Fruit fly (Drosophila melanogaster): ENCODE measurements around the gene Yp2.

Gene Yp2

DNA sequence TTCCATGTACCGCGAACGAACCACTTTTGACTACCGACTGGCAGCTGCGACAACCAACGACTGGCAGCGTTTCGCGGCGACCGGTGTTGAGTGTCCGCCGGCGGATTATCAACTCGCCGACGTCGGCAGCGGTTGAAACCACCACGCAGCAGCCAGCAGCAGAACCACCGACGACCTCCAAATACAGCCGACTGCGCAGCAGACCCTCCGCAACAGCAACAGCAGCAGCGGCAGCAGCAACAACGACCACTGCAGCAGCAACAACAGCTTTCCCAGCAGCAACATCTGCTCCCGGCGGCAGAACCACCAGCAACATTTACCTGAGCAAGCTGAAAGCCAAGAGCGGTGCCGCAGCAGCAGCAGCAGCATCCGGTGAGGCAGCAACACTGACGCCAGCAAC is 4.5 kb downstream of the Yp2 start:
- no peak for TF ChIP-seq Rel (GFP tag; optimal IDR thresholded peaks at IDR 0.05)
- no peak for TF ChIP-seq Rel (tag; optimal IDR thresholded peaks at IDR 0.05)
- no peak for TF ChIP-seq fru (GFP tag; optimal IDR thresholded peaks at IDR 0.05)
- TF ChIP-seq usp (GFP tag; optimal IDR thresholded peaks at IDR 0.05) = no peak
- TF ChIP-seq GATAd (GFP tag; optimal IDR thresholded peaks at IDR 0.05) = no peak
- peak; percentile 31 for TF ChIP-seq Dif (GFP tag; optimal IDR thresholded peaks at IDR 0.05; ENCODE audit: partially characterized antibody)
- TF ChIP-seq CG9705 (GFP tag; optimal IDR thresholded peaks at IDR 0.05) = no peak

DNA sequence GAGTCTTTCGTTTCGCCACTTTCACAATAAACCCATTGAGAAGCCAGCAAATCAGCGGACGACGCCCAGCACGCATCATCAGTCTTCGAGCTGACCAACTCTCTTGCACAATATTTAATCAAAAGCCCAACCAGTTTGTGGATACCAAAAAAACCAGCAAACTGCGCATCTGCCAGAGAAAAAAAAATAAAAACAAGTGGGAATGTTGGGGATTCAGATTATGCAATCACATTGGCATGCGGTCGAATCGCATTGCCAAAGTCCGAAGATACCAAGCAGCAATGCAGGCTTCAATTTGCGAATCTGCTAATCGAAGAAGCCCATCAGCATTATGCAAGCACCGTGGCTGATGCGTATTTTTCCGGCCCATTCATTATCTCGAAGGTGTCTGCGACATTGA is 5.7 kb downstream of the Yp2 start:
- no peak for TF ChIP-seq psq (GFP tag; optimal IDR thresholded peaks at IDR 0.05)
- TF ChIP-seq Mio (GFP tag; optimal IDR thresholded peaks at IDR 0.05) = no peak
- TF ChIP-seq h (GFP tag; optimal IDR thresholded peaks at IDR 0.05) = no peak
- no peak for TF ChIP-seq sage (GFP tag; optimal IDR thresholded peaks at IDR 0.05)
- TF ChIP-seq pan (optimal IDR thresholded peaks at IDR 0.05) = no peak
- TF ChIP-seq Rel (GFP tag; optimal IDR thresholded peaks at IDR 0.05) = no peak
- no peak for TF ChIP-seq Rel (tag; optimal IDR thresholded peaks at IDR 0.05)
- no peak for TF ChIP-seq usp (GFP tag; optimal IDR thresholded peaks at IDR 0.05)
- TF ChIP-seq foxo (GFP tag; optimal IDR thresholded peaks at IDR 0.05) = no peak
- no peak for TF ChIP-seq Hr78 (GFP tag; optimal IDR thresholded peaks at IDR 0.05)
- no peak for TF ChIP-seq tai (GFP tag; optimal IDR thresholded peaks at IDR 0.05)
- TF ChIP-seq brk (GFP tag; optimal IDR thresholded peaks at IDR 0.05) = no peak
- no peak for TF ChIP-seq Jra (GFP tag; optimal IDR thresholded peaks at IDR 0.05)
- no peak for TF ChIP-seq Abd-B (GFP tag; optimal IDR thresholded peaks at IDR 0.05)
- TF ChIP-seq HLH106 (tag; optimal IDR thresholded peaks at IDR 0.05) = no peak
- TF ChIP-seq N (GFP tag; optimal IDR thresholded peaks at IDR 0.05) = no peak
- no peak for TF ChIP-seq CG32264 (GFP tag; optimal IDR thresholded peaks at IDR 0.05)
- TF ChIP-seq Sp1 (GFP tag; optimal IDR thresholded peaks at IDR 0.05) = no peak

DNA sequence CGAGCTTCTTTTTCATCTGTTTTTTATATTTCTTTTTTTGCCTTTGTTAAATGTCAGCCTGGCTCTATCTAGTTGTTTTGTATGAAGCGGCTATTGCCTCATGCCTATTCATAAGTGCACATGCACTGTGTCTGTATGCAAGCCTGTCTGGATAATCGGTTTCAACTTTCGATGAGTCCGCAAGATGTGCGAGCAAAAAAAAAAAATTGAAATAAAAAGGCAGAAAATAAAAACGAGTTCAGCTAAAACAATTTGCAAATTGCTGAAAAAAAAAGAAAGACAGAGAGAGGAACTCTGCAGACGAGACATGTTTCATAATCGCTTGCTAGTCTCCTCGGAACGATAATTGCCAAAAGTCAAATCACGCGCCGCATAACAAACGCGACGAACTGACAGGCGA is 6.7 kb downstream of the Yp2 start:
- no peak for TF ChIP-seq Dif (GFP tag; optimal IDR thresholded peaks at IDR 0.05; ENCODE audit: partially characterized antibody)
- TF ChIP-seq woc (GFP tag; optimal IDR thresholded peaks at IDR 0.05) = no peak
- TF ChIP-seq psq (GFP tag; optimal IDR thresholded peaks at IDR 0.05) = no peak
- no peak for TF ChIP-seq HLH106 (tag; optimal IDR thresholded peaks at IDR 0.05)
- no peak for TF ChIP-seq Hnf4 (GFP tag; optimal IDR thresholded peaks at IDR 0.05)
- no peak for TF ChIP-seq dl (GFP tag; optimal IDR thresholded peaks at IDR 0.05; ENCODE audit: insufficient read depth in 1 of 2, partially characterized antibody in 2 of 2)
- TF ChIP-seq tai (GFP tag; optimal IDR thresholded peaks at IDR 0.05) = no peak
- no peak for TF ChIP-seq ey (GFP tag; optimal IDR thresholded peaks at IDR 0.05)
- TF ChIP-seq Abd-B (GFP tag; optimal IDR thresholded peaks at IDR 0.05) = no peak

DNA sequence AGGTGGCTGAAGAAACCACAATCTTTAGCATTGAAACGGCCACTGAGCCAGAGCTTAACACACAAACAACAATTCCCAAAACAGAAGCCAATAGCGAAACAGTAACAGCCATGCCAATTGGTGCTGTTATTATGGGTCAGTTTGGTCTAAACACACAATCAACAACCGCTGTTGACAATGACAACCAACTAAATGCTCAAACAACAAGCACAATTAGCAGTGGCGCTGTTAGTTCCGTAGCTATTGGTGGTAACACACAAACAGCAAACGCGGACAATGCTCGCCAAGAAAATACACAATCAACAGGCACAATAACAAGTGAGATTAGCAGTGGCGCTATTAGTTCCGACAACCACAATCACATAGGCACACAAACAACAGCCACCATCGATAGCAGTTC is 8.6 kb downstream of the Yp2 start:
- TF ChIP-seq dsf (GFP tag; optimal IDR thresholded peaks at IDR 0.05; ENCODE audit: borderline replicate concordance) (no peak), brk (GFP tag; optimal IDR thresholded peaks at IDR 0.05) (no peak)

DNA sequence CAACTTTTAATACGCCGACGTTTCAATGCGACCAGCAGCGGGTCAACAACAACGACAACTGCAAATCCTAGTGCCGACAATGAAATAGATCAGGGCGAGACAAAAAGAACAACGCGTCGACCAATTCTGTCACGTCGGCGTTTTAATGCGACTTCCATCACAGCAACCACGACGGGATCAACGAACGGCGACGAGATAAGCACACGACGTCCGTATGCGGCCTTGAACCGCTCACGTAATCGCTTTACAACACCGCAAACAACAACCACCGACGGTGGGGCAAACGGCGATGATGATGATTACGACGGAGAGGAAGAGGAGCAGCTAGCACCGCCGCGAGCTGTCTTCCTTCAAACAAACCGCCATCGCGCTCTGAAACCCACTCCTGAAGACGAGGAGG is 12.9 kb downstream of the Yp2 start:
- TF ChIP-seq Dif (GFP tag; optimal IDR thresholded peaks at IDR 0.05; ENCODE audit: partially characterized antibody) (no peak), sv (GFP tag; optimal IDR thresholded peaks at IDR 0.05) (no peak), Hr83 (GFP tag; optimal IDR thresholded peaks at IDR 0.05; ENCODE audit: poor library complexity, severe bottlenecking) (no peak), N (GFP tag; optimal IDR thresholded peaks at IDR 0.05) (no peak), lola (GFP tag; optimal IDR thresholded peaks at IDR 0.05) (no peak), CG9705 (GFP tag; optimal IDR thresholded peaks at IDR 0.05) (no peak), Vsx2 (GFP tag; optimal IDR thresholded peaks at IDR 0.05; ENCODE audit: partially characterized antibody) (no peak), br (GFP tag; optimal IDR thresholded peaks at IDR 0.05) (no peak)

DNA sequence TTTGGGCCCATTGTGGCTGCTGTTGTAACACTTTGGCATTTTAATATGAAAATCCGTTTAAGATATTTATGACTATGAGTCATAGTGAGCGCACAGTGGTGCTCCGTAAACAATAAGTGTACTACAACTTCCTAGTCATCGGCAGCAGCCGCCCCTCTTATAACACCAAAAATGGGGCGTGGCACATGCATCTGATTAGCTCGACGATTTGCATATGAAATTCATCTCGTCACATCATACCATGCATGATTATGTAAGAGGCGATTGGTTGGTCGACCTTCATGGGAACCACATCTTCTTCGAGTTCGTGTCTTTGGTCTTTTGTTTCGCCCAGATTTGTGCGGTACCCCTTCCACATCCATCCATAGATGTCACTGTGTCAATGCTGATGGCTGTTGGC is 22.7 kb downstream of the Yp2 start:
- TF ChIP-seq Jra (GFP tag; optimal IDR thresholded peaks at IDR 0.05) (no peak), Hr78 (GFP tag; optimal IDR thresholded peaks at IDR 0.05) (no peak), dmrt93B (GFP tag; optimal IDR thresholded peaks at IDR 0.05) (no peak), brk (GFP tag; optimal IDR thresholded peaks at IDR 0.05) (no peak), CG9705 (GFP tag; optimal IDR thresholded peaks at IDR 0.05) (no peak), dsf (GFP tag; optimal IDR thresholded peaks at IDR 0.05; ENCODE audit: borderline replicate concordance) (no peak), Sp1 (GFP tag; optimal IDR thresholded peaks at IDR 0.05) (no peak), N (GFP tag; optimal IDR thresholded peaks at IDR 0.05) (no peak), tai (GFP tag; optimal IDR thresholded peaks at IDR 0.05) (no peak)
